Worm (Caenorhabditis elegans) whole organism, mixed stage, embryonic: ENCODE data around the gene F55A11.8.

Experiments used
- M03D4.4 ChIP-seq: sonication (generic microtip); optimal IDR thresholded peaks from 2 replicates; lab custom pipeline; 2017; ENCODE audit warnings: mild to moderate bottlenecking, missing genetic modification characterization, missing compliant biosample characterization
- blmp-1 ChIP-seq: fragments of 150-350 bp; optimal IDR thresholded peaks from 2 replicates; lab custom pipeline; 2014; ENCODE audit warnings: missing biosample characterization, missing genetic modification characterization
- ceh-39 ChIP-seq: fragments of 150-350 bp; optimal IDR thresholded peaks from 2 replicates; lab custom pipeline; 2014; ENCODE audit warnings: missing biosample characterization, missing genetic modification characterization
- ceh-43 ChIP-seq: fragments of 200-800 bp; sonication (Bioruptor generic); optimal IDR thresholded peaks from 2 replicates; lab custom pipeline; 2018; ENCODE audit warnings: mild to moderate bottlenecking, missing genetic modification characterization, moderate library complexity, missing compliant biosample characterization
- ceh-83 ChIP-seq: fragments of 200-800 bp; sonication (Bioruptor generic); optimal IDR thresholded peaks from 2 replicates; lab custom pipeline; 2018; ENCODE audit warnings: mild to moderate bottlenecking, missing genetic modification characterization, missing compliant biosample characterization
- ces-1 ChIP-seq: fragments of 150-350 bp; optimal IDR thresholded peaks from 2 replicates; lab custom pipeline; 2014; ENCODE audit warnings: missing biosample characterization, missing genetic modification reagents, missing genetic modification characterization
- cnd-1 ChIP-seq: fragments of 200-800 bp; sonication (Bioruptor generic); optimal IDR thresholded peaks from 2 replicates; lab custom pipeline; 2018; ENCODE audit warnings: mild to moderate bottlenecking, missing genetic modification characterization, missing compliant biosample characterization
- drap-1 ChIP-seq: fragments of 200-800 bp; sonication (Bioruptor generic); optimal IDR thresholded peaks from 3 replicates; lab custom pipeline; 2018; ENCODE audit warnings: mild to moderate bottlenecking, missing genetic modification characterization, missing compliant biosample characterization
- elt-3 ChIP-seq: fragments of 150-350 bp; optimal IDR thresholded peaks from 2 replicates; lab custom pipeline; 2014; ENCODE audit warnings: missing biosample characterization, missing genetic modification characterization
- flh-1 ChIP-seq: fragments of 200-800 bp; sonication (Bioruptor generic); optimal IDR thresholded peaks from 2 replicates; lab custom pipeline; 2018; ENCODE audit warnings: mild to moderate bottlenecking, missing genetic modification characterization, moderate library complexity, missing compliant biosample characterization
- ham-2 ChIP-seq: fragments of 200-800 bp; sonication (Bioruptor generic); optimal IDR thresholded peaks from 2 replicates; lab custom pipeline; 2018; ENCODE audit warnings: mild to moderate bottlenecking, missing genetic modification characterization, missing compliant biosample characterization
- hlh-1 ChIP-seq: fragments of 150-350 bp; optimal IDR thresholded peaks from 2 replicates; lab custom pipeline; 2014; ENCODE audit warnings: missing biosample characterization, missing genetic modification reagents, missing genetic modification characterization
- lin-13 ChIP-seq: fragments of 150-350 bp; optimal IDR thresholded peaks from 2 replicates; lab custom pipeline; 2014; ENCODE audit warnings: missing biosample characterization, missing genetic modification characterization
- lsy-2 ChIP-seq: fragments of 150-350 bp; optimal IDR thresholded peaks from 2 replicates; lab custom pipeline; 2014; ENCODE audit warnings: missing biosample characterization, missing genetic modification characterization
- mep-1 ChIP-seq: fragments of 150-350 bp; optimal IDR thresholded peaks from 2 replicates; lab custom pipeline; 2017; ENCODE audit warnings: missing biosample characterization, missing genetic modification reagents, missing genetic modification characterization, inconsistent platforms
- mls-2 ChIP-seq: sonication (generic microtip); optimal IDR thresholded peaks from 2 replicates; lab custom pipeline; 2016; ENCODE audit warnings: mild to moderate bottlenecking, missing genetic modification characterization, moderate library complexity, missing compliant biosample characterization
- nhr-2 ChIP-seq: fragments of 150-350 bp; optimal IDR thresholded peaks from 2 replicates; lab custom pipeline; 2014; ENCODE audit warnings: missing biosample characterization, missing genetic modification characterization
- nhr-237 ChIP-seq: fragments of 150-350 bp; optimal IDR thresholded peaks from 2 replicates; lab custom pipeline; 2014; ENCODE audit warnings: missing biosample characterization, missing genetic modification characterization
- nhr-28 ChIP-seq: fragments of 150-350 bp; optimal IDR thresholded peaks from 2 replicates; lab custom pipeline; 2014; ENCODE audit warnings: missing biosample characterization, missing genetic modification characterization
- nhr-76 ChIP-seq: sonication (generic microtip); optimal IDR thresholded peaks from 2 replicates; lab custom pipeline; 2017; ENCODE audit warnings: missing biosample characterization, missing genetic modification characterization
- pha-4 ChIP-seq: fragments of 150-350 bp; optimal IDR thresholded peaks from 2 replicates; lab custom pipeline; 2018; ENCODE audit warnings: missing biosample characterization, missing genetic modification reagents, missing genetic modification characterization
- sem-2 ChIP-seq: fragments of 200-800 bp; sonication (Bioruptor generic); optimal IDR thresholded peaks from 2 replicates; lab custom pipeline; 2018; ENCODE audit warnings: mild to moderate bottlenecking, missing genetic modification characterization, missing compliant biosample characterization
- snpc-4 ChIP-seq: fragments of 150-350 bp; optimal IDR thresholded peaks from 2 replicates; lab custom pipeline; 2014; ENCODE audit warnings: missing biosample characterization, missing genetic modification characterization
- sptf-1 ChIP-seq: sonication (generic microtip); optimal IDR thresholded peaks from 2 replicates; lab custom pipeline; 2017; ENCODE audit warnings: mild to moderate bottlenecking, missing genetic modification characterization, moderate library complexity, missing compliant biosample characterization
- tbx-8 ChIP-seq: fragments of 200-800 bp; sonication (Bioruptor generic); optimal IDR thresholded peaks from 2 replicates; lab custom pipeline; 2018; ENCODE audit warnings: mild to moderate bottlenecking, missing genetic modification characterization, moderate library complexity, missing compliant biosample characterization
- unc-120 ChIP-seq: sonication (generic microtip); optimal IDR thresholded peaks from 2 replicates; lab custom pipeline; 2017; ENCODE audit warnings: missing genetic modification characterization, missing compliant biosample characterization; ENCODE audit not compliant: poor library complexity, severe bottlenecking
- unc-39 ChIP-seq: fragments of 150-350 bp; optimal IDR thresholded peaks from 2 replicates; lab custom pipeline; 2014; ENCODE audit warnings: missing biosample characterization, missing genetic modification characterization
- unc-62 ChIP-seq: fragments of 150-350 bp; optimal IDR thresholded peaks from 2 replicates; lab custom pipeline; 2014; ENCODE audit warnings: missing biosample characterization, missing genetic modification reagents, missing genetic modification characterization
- zip-8 ChIP-seq: fragments of 150-350 bp; optimal IDR thresholded peaks from 2 replicates; lab custom pipeline; 2014; ENCODE audit warnings: missing biosample characterization, missing genetic modification characterization
- ztf-11 ChIP-seq: fragments of 150-350 bp; optimal IDR thresholded peaks from 2 replicates; lab custom pipeline; 2014; ENCODE audit warnings: missing biosample characterization, missing genetic modification characterization

F55A11.8 gene

ce11 chrV:11823978-11824377, 36.0 kb downstream of the F55A11.8 start:
- TF ChIP-seq ham-2 (no peak), drap-1 (GFP tag; lab: Kevin White, UChicago) (no peak), ceh-39 (tag; lab: Kevin White, UChicago) (no peak), ceh-83 (GFP tag; lab: Kevin White, UChicago) (no peak), M03D4.4 (tag; lab: Kevin White, UChicago) (no peak), elt-3 (tag; lab: Kevin White, UChicago) (no peak), nhr-28 (tag; lab: Kevin White, UChicago) (no peak), blmp-1 (tag; lab: Kevin White, UChicago) (no peak), sem-2 (GFP tag; lab: Kevin White, UChicago) (no peak), nhr-2 (tag; lab: Kevin White, UChicago) (no peak), ztf-11 (tag; lab: Kevin White, UChicago) (no peak), cnd-1 (tag; lab: Kevin White, UChicago) (no peak), tbx-8 (GFP tag; lab: Kevin White, UChicago) (no peak)
- TF ChIP-seq, all 35 proteins: peak for 0

ce11 chrV:11825662-11826061, 37.7 kb downstream of the F55A11.8 start, which contains the start of gene D2023.4:
TSS of gene D2023.4 (minus strand) at chrV:11825762.
- TF ChIP-seq lsy-2 (tag; lab: Kevin White, UChicago) = no peak
- TF ChIP-seq pha-4 = no peak
- no peak for TF ChIP-seq elt-3 (tag; lab: Kevin White, UChicago)
- TF ChIP-seq sptf-1 = no peak
- TF ChIP-seq snpc-4 (tag; lab: Kevin White, UChicago) = no peak
- TF ChIP-seq mep-1 = no peak
- no peak for TF ChIP-seq flh-1 (GFP tag; lab: Kevin White, UChicago)
- TF ChIP-seq hlh-1 (tag; lab: Kevin White, UChicago) = no peak
- no peak for TF ChIP-seq mls-2 (tag; lab: Kevin White, UChicago)
- TF ChIP-seq drap-1 (GFP tag; lab: Kevin White, UChicago) = no peak
- TF ChIP-seq zip-8 (tag; lab: Kevin White, UChicago) = no peak
- no peak for TF ChIP-seq unc-39
- no peak for TF ChIP-seq blmp-1 (tag; lab: Kevin White, UChicago)
- TF ChIP-seq nhr-237 (tag; lab: Kevin White, UChicago) = no peak
- TF ChIP-seq ceh-43 (GFP tag; lab: Kevin White, UChicago) = no peak
- TF ChIP-seq ztf-11 (tag; lab: Kevin White, UChicago) = no peak
- no peak for TF ChIP-seq ces-1
- TF ChIP-seq lin-13 (tag; lab: Kevin White, UChicago) = no peak
- TF ChIP-seq sem-2 (GFP tag; lab: Kevin White, UChicago) = no peak
- TF ChIP-seq cnd-1 (tag; lab: Kevin White, UChicago) = no peak

ce11 chrV:11826967-11827366, 39.0 kb downstream of the F55A11.8 start, which contains the start of the genes mpst-1 and D2023.6:
TSS of gene mpst-1 (minus strand) at chrV:11827067.
TSS of gene D2023.6 (plus strand) at chrV:11827354.
- TF ChIP-seq ham-2 = no peak
- no peak for TF ChIP-seq drap-1 (GFP tag; lab: Kevin White, UChicago)

- no peak for TF ChIP-seq flh-1 (GFP tag; lab: Kevin White, UChicago)
- no peak for TF ChIP-seq mls-2 (tag; lab: Kevin White, UChicago)
These were observed 41.3 kb downstream of the F55A11.8 start, which contains the start of gene col-158 for ce11 chrV:11829282-11829681. TSS of gene col-158 (plus strand) at chrV:11829582.

ce11 chrV:11833319-11833718, 45.3 kb downstream of the F55A11.8 start, which contains the start of gene pho-8:
TSS of gene pho-8 (plus strand) at chrV:11833619.
- TF ChIP-seq M03D4.4 (tag; lab: Kevin White, UChicago) (no peak), nhr-28 (tag; lab: Kevin White, UChicago) (no peak)

ce11 chrV:11836073-11836472, 48.1 kb downstream of the F55A11.8 start, which contains the start of gene R13H4.2:
TSS of gene R13H4.2 (plus strand) at chrV:11836391.
- TF ChIP-seq tbx-8 (GFP tag; lab: Kevin White, UChicago) (no peak), snpc-4 (tag; lab: Kevin White, UChicago) (no peak), M03D4.4 (tag; lab: Kevin White, UChicago) (no peak), ham-2 (no peak), nhr-76 (tag; lab: Kevin White, UChicago) (no peak), unc-120 (tag; lab: Kevin White, UChicago) (peak; percentile 41), ceh-39 (tag; lab: Kevin White, UChicago) (no peak), sptf-1 (no peak), sem-2 (GFP tag; lab: Kevin White, UChicago) (no peak), zip-8 (tag; lab: Kevin White, UChicago) (no peak), nhr-237 (tag; lab: Kevin White, UChicago) (no peak), unc-62 (no peak), hlh-1 (tag; lab: Kevin White, UChicago) (peak; percentile 44)
